Fruit fly (Drosophila melanogaster): ENCODE data around the gene Fuca.

DNA sequence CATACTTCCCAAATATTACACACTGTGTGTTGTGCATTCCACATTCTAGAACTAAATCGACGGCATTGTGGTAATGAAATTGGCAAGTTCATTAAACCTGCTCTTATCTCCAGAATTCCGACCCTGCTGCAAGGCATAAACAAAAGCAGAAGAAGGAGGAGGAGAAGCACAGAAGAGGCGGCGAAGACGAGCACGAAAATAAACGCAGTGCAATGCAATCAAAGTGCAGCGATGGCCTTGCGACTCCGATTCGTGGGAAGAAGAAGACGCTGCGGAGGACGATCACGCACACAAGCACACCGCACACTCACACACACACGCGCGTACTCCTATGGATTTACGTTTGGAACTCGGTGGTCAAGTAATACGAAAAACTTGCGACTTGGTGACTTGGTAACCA is 38.4 kb upstream of the Fuca start:
- TF ChIP-seq chinmo (GFP tag; IDR thresholded peaks at IDR 0.05; ENCODE audit: partially characterized antibody) (no peak), pan (optimal IDR thresholded peaks at IDR 0.05) (no peak), pan (GFP tag; optimal IDR thresholded peaks at IDR 0.05 in 1 of 2, IDR thresholded peaks at IDR 0.05 in 1 of 2) (no peak), C15 (GFP tag; IDR thresholded peaks at IDR 0.05) (no peak), ttk (GFP tag; IDR thresholded peaks at IDR 0.05) (no peak), Antp (GFP tag; optimal IDR thresholded peaks at IDR 0.05) (no peak), hb (GFP tag; IDR thresholded peaks at IDR 0.05; ENCODE audit: partially characterized antibody) (no peak), CG1233 (GFP tag; optimal IDR thresholded peaks at IDR 0.05) (no peak), CG16779 (GFP tag; IDR thresholded peaks at IDR 0.05) (no peak), CG9876 (GFP tag; optimal IDR thresholded peaks at IDR 0.05) (no peak), dati (GFP tag; IDR thresholded peaks at IDR 0.05) (no peak), Sin3A (optimal IDR thresholded peaks at IDR 0.05) (no peak), Six4 (GFP tag; optimal IDR thresholded peaks at IDR 0.05) (no peak)
